Fruit fly (Drosophila melanogaster) whole organism, embryonic: ENCODE data around the gene Rbp.

Experiments used
- Bdp1 ChIP-seq: fragments of 200-800 bp; sonication (Bioruptor generic); optimal IDR thresholded peaks from 3 replicates; lab custom pipeline; 2016; ENCODE audit warnings: missing biosample characterization, missing genetic modification characterization
- CG10274 ChIP-seq: fragments of 200-800 bp; sonication (Bioruptor generic); optimal IDR thresholded peaks from 3 replicates; lab custom pipeline; 2017; ENCODE audit warnings: missing biosample characterization, mild to moderate bottlenecking, missing genetic modification characterization
- CG10959 ChIP-seq: fragments of 200-800 bp; sonication (Bioruptor generic); IDR thresholded peaks from 2 replicates; pipeline ENCODE4 v1.3.6; 2022; ENCODE audit warnings: missing biosample characterization, missing genetic modification characterization
- CG11504 ChIP-seq: fragments of 200-800 bp; sonication (Bioruptor generic); optimal IDR thresholded peaks from 3 replicates; lab custom pipeline; 2019; ENCODE audit warnings: missing biosample characterization, mild to moderate bottlenecking, missing genetic modification characterization, moderate library complexity
- CG12744 ChIP-seq: fragments of 200-800 bp; sonication (Bioruptor generic); optimal IDR thresholded peaks from 2 replicates; lab custom pipeline; 2016; ENCODE audit warnings: missing biosample characterization, missing genetic modification characterization
- CG13296 ChIP-seq: fragments of 200-800 bp; sonication (Bioruptor generic); optimal IDR thresholded peaks from 3 replicates; lab custom pipeline; 2018; ENCODE audit warnings: missing biosample characterization, mild to moderate bottlenecking, missing genetic modification characterization
- CG16815 ChIP-seq: fragments of 200-800 bp; sonication (Bioruptor generic); optimal IDR thresholded peaks from 3 replicates; lab custom pipeline; 2017; ENCODE audit warnings: missing biosample characterization, mild to moderate bottlenecking, missing genetic modification characterization
- CG17829 ChIP-seq: fragments of 200-800 bp; optimal IDR thresholded peaks from 2 replicates; lab custom pipeline; 2019; ENCODE audit warnings: missing biosample characterization, mild to moderate bottlenecking, missing genetic modification characterization, moderate library complexity
- CG18011 ChIP-seq: fragments of 200-800 bp; sonication (Bioruptor generic); optimal IDR thresholded peaks from 2 replicates; lab custom pipeline; 2017; ENCODE audit warnings: missing biosample characterization, missing genetic modification characterization, mild to moderate bottlenecking, moderate library complexity, missing genotype
- CG1832 ChIP-seq: fragments of 200-800 bp; sonication (Bioruptor generic); optimal IDR thresholded peaks from 2 replicates; lab custom pipeline; 2017; ENCODE audit warnings: missing biosample characterization, mild to moderate bottlenecking, missing genetic modification characterization, inconsistent platforms
- CG4707 ChIP-seq: fragments of 200-800 bp; sonication (Bioruptor generic); optimal IDR thresholded peaks from 2 replicates; lab custom pipeline; 2018; ENCODE audit warnings: missing biosample characterization, mild to moderate bottlenecking, missing genetic modification characterization, moderate library complexity
- CG4854 ChIP-seq: fragments of 200-800 bp; sonication (Bioruptor generic); optimal IDR thresholded peaks from 2 replicates; lab custom pipeline; 2016; ENCODE audit warnings: missing biosample characterization, missing genetic modification characterization, inconsistent platforms
- CG5180 ChIP-seq: fragments of 200-800 bp; sonication (Bioruptor generic); optimal IDR thresholded peaks from 3 replicates; lab custom pipeline; 2017; ENCODE audit warnings: missing biosample characterization, missing genetic modification characterization, mild to moderate bottlenecking, moderate library complexity, missing genetic modification reagents
- CG5953 ChIP-seq: fragments of 200-800 bp; sonication (Bioruptor generic); IDR thresholded peaks from 2 replicates; pipeline ENCODE4 v1.3.6; 2022; ENCODE audit warnings: missing biosample characterization, missing genetic modification characterization
- CG6272 ChIP-seq: fragments of 200-800 bp; sonication (Bioruptor generic); IDR thresholded peaks from 2 replicates; pipeline ENCODE4 v1.3.6; 2022; ENCODE audit warnings: missing biosample characterization, missing genetic modification characterization
- CG8089 ChIP-seq: fragments of 200-800 bp; sonication (Bioruptor generic); optimal IDR thresholded peaks from 3 replicates; lab custom pipeline; 2016; ENCODE audit warnings: missing biosample characterization, missing genetic modification characterization
- CG8478 ChIP-seq: fragments of >200 bp; optimal IDR thresholded peaks from 2 replicates; lab custom pipeline; 2018
- CG8765 ChIP-seq: fragments of 200-800 bp; sonication (Bioruptor generic); IDR thresholded peaks from 2 replicates; pipeline ENCODE4 v1.3.6; 2022; ENCODE audit warnings: missing biosample characterization, missing genetic modification characterization
- CG8944 ChIP-seq: fragments of 200-800 bp; sonication (Bioruptor generic); optimal IDR thresholded peaks from 3 replicates; lab custom pipeline; 2016; ENCODE audit warnings: missing biosample characterization, missing genetic modification characterization
- CHES-1-like ChIP-seq: fragments of 200-800 bp; sonication (Bioruptor generic); optimal IDR thresholded peaks from 2 replicates; lab custom pipeline; 2016; ENCODE audit warnings: missing biosample characterization, missing genetic modification characterization
- D19B ChIP-seq: fragments of 200-800 bp; sonication (Bioruptor generic); optimal IDR thresholded peaks from 2 replicates; lab custom pipeline; 2017; ENCODE audit warnings: missing biosample characterization, mild to moderate bottlenecking, missing genetic modification characterization
- Dll ChIP-seq: fragments of 200-800 bp; sonication (Bioruptor generic); IDR thresholded peaks from 4 replicates; pipeline ENCODE4 v1.3.6; 2022; ENCODE audit warnings: missing biosample characterization, missing genetic modification characterization; ENCODE audit not compliant: partially characterized antibody
- Hr39 ChIP-seq: fragments of >200 bp; optimal IDR thresholded peaks from 2 replicates; lab custom pipeline; 2017
- Myb ChIP-seq: fragments of 200-800 bp; sonication (Bioruptor generic); optimal IDR thresholded peaks from 2 replicates; lab custom pipeline; 2016; ENCODE audit warnings: missing biosample characterization, missing genetic modification characterization
- NC2α ChIP-seq: fragments of 200-800 bp; sonication (Bioruptor generic); optimal IDR thresholded peaks from 2 replicates; lab custom pipeline; 2016; ENCODE audit warnings: missing biosample characterization, missing genetic modification characterization
- Nf-YB ChIP-seq: fragments of 200-800 bp; sonication (Bioruptor generic); optimal IDR thresholded peaks from 3 replicates; lab custom pipeline; 2019; ENCODE audit warnings: missing biosample characterization, mild to moderate bottlenecking, missing genetic modification characterization, moderate library complexity
- NfI ChIP-seq: fragments of 200-800 bp; sonication (Bioruptor generic); optimal IDR thresholded peaks from 3 replicates; lab custom pipeline; 2018; ENCODE audit warnings: missing biosample characterization, mild to moderate bottlenecking, missing genetic modification characterization, moderate library complexity
- Ravus ChIP-seq: fragments of 200-800 bp; sonication (Bioruptor generic); IDR thresholded peaks from 2 replicates; pipeline ENCODE4 v1.3.6; 2022; ENCODE audit warnings: missing biosample characterization, missing genetic modification characterization
- Vsx1 ChIP-seq: fragments of 200-800 bp; sonication (Bioruptor generic); optimal IDR thresholded peaks from 2 replicates; lab custom pipeline; 2017; ENCODE audit warnings: missing biosample characterization, mild to moderate bottlenecking, missing genetic modification characterization, missing genetic modification reagents
- ci ChIP-seq: fragments of 200-800 bp; sonication (Bioruptor generic); IDR thresholded peaks from 3 replicates; pipeline ENCODE4 v1.3.6; 2022; ENCODE audit warnings: missing biosample characterization, missing genetic modification characterization
- eve ChIP-seq, 2 experiments: fragments of >200 bp; optimal IDR thresholded peaks; 2 replicates each; lab custom pipeline; 2017; ENCODE audit warnings: missing biosample characterization in 2 of 2, missing genetic modification characterization in 2 of 2
- fd64A ChIP-seq: fragments of 200-800 bp; sonication (Bioruptor generic); optimal IDR thresholded peaks from 3 replicates; lab custom pipeline; 2018; ENCODE audit warnings: missing biosample characterization, mild to moderate bottlenecking, missing genetic modification characterization
- gsb-n ChIP-seq: fragments of 200-800 bp; sonication (Bioruptor generic); optimal IDR thresholded peaks from 3 replicates; lab custom pipeline; 2018; ENCODE audit warnings: missing biosample characterization, mild to moderate bottlenecking, missing genetic modification characterization
- h ChIP-seq: fragments of >200 bp; optimal IDR thresholded peaks from 2 replicates; lab custom pipeline; 2017
- ind ChIP-seq: fragments of 200-800 bp; sonication (Bioruptor generic); optimal IDR thresholded peaks from 3 replicates; lab custom pipeline; 2016; ENCODE audit warnings: missing biosample characterization, missing genetic modification characterization
- jing ChIP-seq: fragments of 200-800 bp; sonication (Bioruptor generic); optimal IDR thresholded peaks from 2 replicates; lab custom pipeline; 2018; ENCODE audit warnings: missing biosample characterization, mild to moderate bottlenecking, missing genetic modification characterization
- lbe ChIP-seq: fragments of 200-800 bp; sonication (Bioruptor generic); optimal IDR thresholded peaks from 2 replicates; lab custom pipeline; 2016; ENCODE audit warnings: missing biosample characterization, mild to moderate bottlenecking, missing genetic modification characterization
- lov ChIP-seq, 2 experiments: fragments of 200-800 bp in 1 of 2; fragments of >200 bp in 1 of 2; sonication (Bioruptor generic) in 1 of 2; IDR thresholded peaks in 1 of 2; optimal IDR thresholded peaks in 1 of 2; 2 replicates in 1 of 2; 3 replicates in 1 of 2; pipeline versions ENCODE4 v1.3.6 to Lab custom; 2017 to 2022; ENCODE audit warnings: missing biosample characterization in 1 of 2, missing genetic modification characterization in 1 of 2
- luna ChIP-seq: fragments of 200-800 bp; sonication (Bioruptor generic); optimal IDR thresholded peaks from 2 replicates; lab custom pipeline; 2016; ENCODE audit warnings: missing biosample characterization, missing genetic modification characterization
- pb ChIP-seq: fragments of 200-800 bp; sonication (Bioruptor generic); optimal IDR thresholded peaks from 3 replicates; lab custom pipeline; 2016; ENCODE audit warnings: missing biosample characterization, missing genetic modification characterization
- pita ChIP-seq: fragments of 200-800 bp; sonication (Bioruptor generic); optimal IDR thresholded peaks from 2 replicates; lab custom pipeline; 2017; ENCODE audit warnings: missing biosample characterization, mild to moderate bottlenecking, missing genetic modification characterization
- repo ChIP-seq: fragments of 200-800 bp; sonication (Bioruptor generic); optimal IDR thresholded peaks from 2 replicates; lab custom pipeline; 2016; ENCODE audit warnings: missing biosample characterization, missing genetic modification characterization
- row ChIP-seq: fragments of 200-800 bp; sonication (Bioruptor generic); IDR thresholded peaks from 3 replicates; pipeline ENCODE4 v1.3.6; 2022; ENCODE audit warnings: missing biosample characterization, missing genetic modification characterization
- run ChIP-seq: fragments of 200-800 bp; sonication (Bioruptor generic); optimal IDR thresholded peaks from 3 replicates; lab custom pipeline; 2018; ENCODE audit warnings: missing biosample characterization, mild to moderate bottlenecking, missing genetic modification characterization
- sens ChIP-seq: fragments of 200-800 bp; sonication (Bioruptor generic); peaks from one replicate; lab custom pipeline; 2016; ENCODE audit warnings: missing biosample characterization, missing genetic modification characterization
- shn ChIP-seq: fragments of 200-800 bp; sonication (Bioruptor generic); optimal IDR thresholded peaks from 3 replicates; lab custom pipeline; 2016; ENCODE audit warnings: missing biosample characterization, missing genetic modification characterization
- sr ChIP-seq: fragments of 200-800 bp; sonication (Bioruptor generic); IDR thresholded peaks from 3 replicates; pipeline ENCODE4 v1.3.6; 2022; ENCODE audit warnings: missing biosample characterization, missing genetic modification characterization
- tll ChIP-seq, 2 experiments: fragments of 200-800 bp in 1 of 2; fragments of >200 bp in 1 of 2; sonication (Bioruptor generic) in 1 of 2; optimal IDR thresholded peaks; 2 replicates each; lab custom pipeline; 2017 to 2019; ENCODE audit warnings: missing biosample characterization in 2 of 2, missing genetic modification characterization in 2 of 2, mild to moderate bottlenecking in 1 of 2, moderate library complexity in 1 of 2
- z ChIP-seq: fragments of 200-800 bp; sonication (Bioruptor generic); IDR thresholded peaks from 3 replicates; pipeline ENCODE4 v1.3.6; 2022; ENCODE audit warnings: missing biosample characterization, missing genetic modification characterization
- zfh1 ChIP-seq: fragments of 200-800 bp; sonication (Bioruptor generic); IDR thresholded peaks from 3 replicates; pipeline ENCODE4 v1.3.6; 2022; ENCODE audit warnings: missing biosample characterization, missing genetic modification characterization

The Rbp gene

DNA sequence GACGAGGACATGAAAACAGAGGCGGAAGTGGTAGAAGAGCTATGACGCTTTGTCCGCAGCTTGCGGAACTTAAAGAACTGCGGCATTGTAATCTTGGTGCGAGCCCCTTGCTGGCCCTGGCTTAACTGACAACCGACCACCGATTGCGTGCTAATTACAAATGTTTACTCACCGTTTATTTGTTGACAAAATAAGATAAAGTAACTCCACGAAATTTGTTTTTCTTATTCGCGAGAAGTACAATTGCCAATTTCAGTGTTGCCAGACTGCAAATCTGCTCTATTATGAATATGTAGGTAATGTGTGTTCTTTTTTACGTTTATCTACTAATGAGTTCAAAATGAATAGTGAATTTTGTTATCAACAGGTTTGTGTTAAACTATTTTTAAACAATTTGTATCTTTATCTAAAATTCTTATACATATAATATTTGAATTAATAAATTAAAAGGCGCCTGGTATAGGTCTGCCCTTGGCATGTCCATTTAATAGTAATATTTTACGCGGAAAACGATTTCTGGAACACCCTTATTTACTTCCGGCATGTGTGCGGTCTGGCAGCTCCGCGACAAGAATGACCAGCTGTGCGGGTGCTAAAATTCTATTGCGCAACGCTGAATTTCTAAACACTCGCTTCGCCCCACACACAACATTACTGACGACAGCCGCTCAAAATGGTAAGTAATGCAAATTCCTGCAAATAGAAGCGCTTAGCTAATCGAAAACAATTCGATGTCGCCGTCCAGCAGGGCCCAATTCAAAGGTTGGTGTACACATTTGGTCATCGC is 17.6 kb upstream of the Rbp start, which contains the start of the genes Atg4b and Hibch (continued):
- no peak for TF ChIP-seq fd64A
- no peak for TF ChIP-seq h
- TF ChIP-seq lbe, result peak; percentile 80
- peak; percentile 78 for TF ChIP-seq D19B
- peak; percentile 86 for TF ChIP-seq CG13296 (GFP tag; lab: Kevin White, UChicago)
- no peak for TF ChIP-seq CG12744 (GFP tag; lab: Kevin White, UChicago)
- peak; percentile 91 for TF ChIP-seq CG17829 (tag; lab: Kevin White, UChicago)
- TF ChIP-seq repo (GFP tag; lab: Kevin White, UChicago), result no peak
- no peak for TF ChIP-seq CG5180 (GFP tag; lab: Kevin White, UChicago)
- peak in 1 of 2 experiments; percentile 10 for TF ChIP-seq tll (GFP tag; optimal IDR thresholded peaks at IDR 0.05; lab: Kevin White, UChicago)
- no peak for TF ChIP-seq CG11504 (tag; lab: Kevin White, UChicago)
- TF ChIP-seq CG18011 (GFP tag; lab: Kevin White, UChicago), result peak; percentile 58
- peak; percentile 38 for TF ChIP-seq CG8944 (GFP tag; lab: Kevin White, UChicago)
- TF ChIP-seq CG8089, result no peak
- TF ChIP-seq NfI (GFP tag; lab: Kevin White, UChicago), result peak; percentile 85
- no peak for TF ChIP-seq Hr39 (lab: Kevin White, UChicago)
- TF ChIP-seq gsb-n (tag; lab: Kevin White, UChicago), result no peak
- no peak for TF ChIP-seq Vsx1
- TF ChIP-seq pita (GFP tag; lab: Kevin White, UChicago), result no peak
- TF ChIP-seq CG4707 (GFP tag; lab: Kevin White, UChicago), result no peak
- 0 out of 2 replicates have a peak, but pooled peaks have one; percentile 13 for TF ChIP-seq Ravus (GFP tag; lab: Robert Waterston, UW)
- TF ChIP-seq luna, result no peak
- peak; percentile 56; the same call in 1 of the 2 replicates for TF ChIP-seq CG5953 (GFP tag; lab: Robert Waterston, UW)
- 0 out of 3 replicates have a peak, but pooled peaks have one; percentile 22 for TF ChIP-seq z (GFP tag; lab: Robert Waterston, UW)
- no peak for TF ChIP-seq Dll (GFP tag; lab: Robert Waterston, UW)
- TF ChIP-seq CG6272, result peak; percentile 77
- TF ChIP-seq CG4854 (GFP tag; lab: Kevin White, UChicago), result peak; percentile 16
- peak; percentile 62; the same call in 2 of the 3 replicates for TF ChIP-seq zfh1 (GFP tag; lab: Robert Waterston, UW)
- TF ChIP-seq CG8765, result peak; percentile 59; the same call in 1 of the 2 replicates
- TF ChIP-seq lov (optimal IDR thresholded peaks at IDR 0.05; lab: Kevin White, UChicago), result no peak
- TF ChIP-seq lov (GFP tag; IDR thresholded peaks at IDR 0.05; lab: Robert Waterston, UW), result no peak
- TF ChIP-seq eve (GFP tag; optimal IDR thresholded peaks at IDR 0.05; lab: Kevin White, UChicago), result no peak
- TF ChIP-seq CG16815 (GFP tag; lab: Kevin White, UChicago), result peak; percentile 78
- no peak for TF ChIP-seq CG1832 (GFP tag; lab: Kevin White, UChicago)
- TF ChIP-seq sr (GFP tag; lab: Robert Waterston, UW), result no peak
- peak; percentile 97 for TF ChIP-seq row
- TF ChIP-seq pb (GFP tag; lab: Kevin White, UChicago), result no peak
- TF ChIP-seq CG8478 (lab: Kevin White, UChicago), result peak; percentile 77
- peak; percentile 3 for TF ChIP-seq sens
- peak; percentile 5 for TF ChIP-seq CHES-1-like (GFP tag; lab: Kevin White, UChicago)
- TF ChIP-seq Myb (GFP tag; lab: Kevin White, UChicago), result peak; percentile 15
- TF ChIP-seq CG10274, result peak; percentile 44
- TF ChIP-seq shn, result no peak
- TF ChIP-seq run (tag; lab: Kevin White, UChicago), result no peak
- TF ChIP-seq Bdp1 (GFP tag; lab: Kevin White, UChicago), result peak; percentile 26
- TF ChIP-seq ind (GFP tag; lab: Kevin White, UChicago), result peak; percentile 87
- TF ChIP-seq Nf-YB (GFP tag; lab: Kevin White, UChicago), result peak; percentile 67
- no peak for TF ChIP-seq NC2α (GFP tag; lab: Kevin White, UChicago)
- TF ChIP-seq ci (GFP tag; lab: Robert Waterston, UW), result peak; percentile 74; the same call in 2 of the 3 replicates
- TF ChIP-seq jing (GFP tag; lab: Kevin White, UChicago), result no peak
- peak; percentile 65 for TF ChIP-seq CG10959 (GFP tag; lab: Robert Waterston, UW)
